Fruit fly (Drosophila melanogaster) Kc167 (cell line): ENCODE data around the gene CG3706.

Source experiments
- Myc ChIP-seq: fragments of >200 bp; optimal IDR thresholded peaks from 2 replicates; lab custom pipeline; 2017; ENCODE audit warnings: missing external identifiers
- Sin3A ChIP-seq: fragments of >200 bp; optimal IDR thresholded peaks from 2 replicates; lab custom pipeline; 2018; ENCODE audit warnings: missing external identifiers
- insv ChIP-seq: fragments of >200 bp; optimal IDR thresholded peaks from 3 replicates; lab custom pipeline; 2018; ENCODE audit warnings: missing external identifiers
- psq ChIP-seq: fragments of >200 bp; optimal IDR thresholded peaks from 2 replicates; lab custom pipeline; 2017; ENCODE audit warnings: missing external identifiers
- ttk ChIP-seq: sonication (Bioruptor generic); optimal IDR thresholded peaks from 2 replicates; lab custom pipeline; 2017; ENCODE audit warnings: missing external identifiers

dm6 chrX:932166-932565, at the start of gene CG3706, which contains the start of gene CG32815:
- TF ChIP-seq ttk = no peak
- TF ChIP-seq Sin3A = no peak
- no peak for TF ChIP-seq psq (lab: Kevin White, UChicago)
- no peak for TF ChIP-seq Myc (lab: Kevin White, UChicago)
- no peak for TF ChIP-seq insv (lab: Kevin White, UChicago)
